Worm (Caenorhabditis elegans) whole organism, L2 larva: Measurements from ENCODE around the gene gln-2.
A peak's percentile ranks its signal among the peaks of the same experiment; 100 is the strongest.

Source experiments
- C34F6.9 ChIP-seq: fragments of 150-350 bp; optimal IDR thresholded peaks from 2 replicates; lab custom pipeline; 2014; ENCODE audit warnings: missing biosample characterization, missing genetic modification characterization
- R02D3.7 ChIP-seq: fragments of 150-350 bp; optimal IDR thresholded peaks from 2 replicates; lab custom pipeline; 2014; ENCODE audit warnings: missing biosample characterization, missing genetic modification characterization
- aly-2 ChIP-seq: fragments of 150-350 bp; optimal IDR thresholded peaks from 2 replicates; lab custom pipeline; 2014; ENCODE audit warnings: missing biosample characterization, missing genetic modification characterization
- ama-1 ChIP-seq: fragments of 150-350 bp; optimal IDR thresholded peaks from 2 replicates; lab custom pipeline; 2018; ENCODE audit warnings: inconsistent platforms
- blmp-1 ChIP-seq: sonication (generic microtip); optimal IDR thresholded peaks from 2 replicates; lab custom pipeline; 2017; ENCODE audit warnings: missing genetic modification characterization, mild to moderate bottlenecking, missing compliant biosample characterization, antibody characterized with exemption, moderate library complexity; ENCODE audit not compliant: insufficient read depth
- crh-2 ChIP-seq: sonication (generic microtip); optimal IDR thresholded peaks from 2 replicates; lab custom pipeline; 2017; ENCODE audit warnings: missing biosample characterization, missing genetic modification characterization
- dmd-4 ChIP-seq: sonication (generic microtip); optimal IDR thresholded peaks from 2 replicates; lab custom pipeline; 2017; ENCODE audit warnings: missing biosample characterization, missing genetic modification characterization
- egl-27 ChIP-seq: sonication (generic microtip); optimal IDR thresholded peaks from 3 replicates; lab custom pipeline; 2017; ENCODE audit warnings: missing biosample characterization, missing genetic modification reagents, missing genetic modification characterization
- elt-1 ChIP-seq: fragments of 150-350 bp; optimal IDR thresholded peaks from 2 replicates; lab custom pipeline; 2014; ENCODE audit warnings: missing biosample characterization, missing genetic modification characterization
- fos-1 ChIP-seq: fragments of 150-350 bp; optimal IDR thresholded peaks from 2 replicates; lab custom pipeline; 2014; ENCODE audit warnings: missing biosample characterization, missing genetic modification characterization
- gmeb-1 ChIP-seq: fragments of 150-350 bp; optimal IDR thresholded peaks from 2 replicates; lab custom pipeline; 2014; ENCODE audit warnings: missing biosample characterization, missing genetic modification characterization
- lin-11 ChIP-seq: fragments of 150-350 bp; sonication (generic microtip); optimal IDR thresholded peaks from 2 replicates; lab custom pipeline; 2014; ENCODE audit warnings: missing biosample characterization, missing genetic modification characterization, inconsistent platforms, mixed read lengths
- lin-13 ChIP-seq: fragments of 150-350 bp; optimal IDR thresholded peaks from 2 replicates; lab custom pipeline; 2014; ENCODE audit warnings: missing biosample characterization, missing genetic modification reagents, missing genetic modification characterization
- lin-39 ChIP-seq: fragments of 150-350 bp; optimal IDR thresholded peaks from 2 replicates; lab custom pipeline; 2014; ENCODE audit warnings: missing biosample characterization, missing genetic modification reagents, missing genetic modification characterization
- mbf-1 ChIP-seq: sonication (generic microtip); optimal IDR thresholded peaks from 2 replicates; lab custom pipeline; 2017; ENCODE audit warnings: missing biosample characterization, missing genetic modification characterization
- mdl-1 ChIP-seq, 2 experiments: fragments of 150-350 bp in 1 of 2; sonication (generic microtip) in 1 of 2; optimal IDR thresholded peaks; 2 replicates each; lab custom pipeline; 2017; ENCODE audit warnings: missing biosample characterization in 2 of 2, missing genetic modification characterization in 2 of 2
- nhr-10 ChIP-seq: sonication (generic microtip); optimal IDR thresholded peaks from 2 replicates; lab custom pipeline; 2017; ENCODE audit warnings: missing biosample characterization, missing genetic modification characterization
- nhr-12 ChIP-seq: fragments of 150-350 bp; optimal IDR thresholded peaks from 2 replicates; lab custom pipeline; 2014; ENCODE audit warnings: missing biosample characterization, missing genetic modification characterization
- nhr-129 ChIP-seq: fragments of 150-350 bp; optimal IDR thresholded peaks from 2 replicates; lab custom pipeline; 2014; ENCODE audit warnings: missing biosample characterization, missing genetic modification characterization
- nhr-21 ChIP-seq: fragments of 150-350 bp; optimal IDR thresholded peaks from 2 replicates; lab custom pipeline; 2014; ENCODE audit warnings: missing biosample characterization, missing genetic modification characterization
- nhr-23 ChIP-seq: fragments of 150-350 bp; optimal IDR thresholded peaks from 2 replicates; lab custom pipeline; 2014; ENCODE audit warnings: missing biosample characterization, missing genetic modification reagents, missing genetic modification characterization
- nhr-237 ChIP-seq: fragments of 150-350 bp; optimal IDR thresholded peaks from 2 replicates; lab custom pipeline; 2014; ENCODE audit warnings: missing biosample characterization, missing genetic modification characterization
- nhr-25 ChIP-seq: fragments of 150-350 bp; sonication (generic microtip); optimal IDR thresholded peaks from 3 replicates; lab custom pipeline; 2014; ENCODE audit warnings: missing biosample characterization, missing genetic modification characterization
- nhr-6 ChIP-seq: fragments of 150-350 bp; optimal IDR thresholded peaks from 2 replicates; lab custom pipeline; 2014; ENCODE audit warnings: missing biosample characterization, missing genetic modification characterization
- sma-3 ChIP-seq: sonication (generic microtip); optimal IDR thresholded peaks from 2 replicates; lab custom pipeline; 2016; ENCODE audit warnings: missing genetic modification reagents, missing genetic modification characterization, missing compliant biosample characterization
- sma-9 ChIP-seq, 2 experiments: fragments of 150-350 bp in 1 of 2; sonication (generic microtip) in 1 of 2; optimal IDR thresholded peaks; 2 replicates each; lab custom pipeline; 2014 to 2016; ENCODE audit warnings: missing genetic modification characterization in 2 of 2, mild to moderate bottlenecking in 1 of 2, missing biosample characterization in 1 of 2, missing compliant biosample characterization in 1 of 2, missing genetic modification reagents in 1 of 2, moderate library complexity in 1 of 2
- snpc-4 ChIP-seq: fragments of 150-350 bp; optimal IDR thresholded peaks from 2 replicates; lab custom pipeline; 2014; ENCODE audit warnings: missing biosample characterization, missing genetic modification characterization
- unc-39 ChIP-seq: fragments of 150-350 bp; optimal IDR thresholded peaks from 2 replicates; lab custom pipeline; 2014; ENCODE audit warnings: missing biosample characterization, missing genetic modification characterization
- ztf-4 ChIP-seq: fragments of 150-350 bp; optimal IDR thresholded peaks from 2 replicates; lab custom pipeline; 2014; ENCODE audit warnings: missing biosample characterization, missing genetic modification characterization

gln-2 gene

DNA sequence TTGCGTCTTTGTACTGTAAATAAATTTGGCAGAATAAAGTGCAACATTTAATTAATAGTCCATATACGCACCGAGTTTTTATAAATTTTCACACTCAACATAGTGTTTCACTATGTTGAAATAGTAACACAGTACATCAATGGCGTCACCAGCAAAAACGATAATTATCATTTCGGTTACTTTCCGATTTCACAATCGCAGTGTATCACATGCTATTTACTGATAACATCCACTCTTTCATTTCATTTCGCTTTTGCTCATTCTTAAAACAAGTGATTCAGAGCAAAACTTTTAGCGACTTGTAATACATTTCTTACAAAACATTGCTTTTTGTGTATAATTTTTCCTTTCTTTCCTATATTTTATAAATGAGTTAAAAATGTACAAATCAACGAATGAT, 30.9 kb downstream of the gln-2 start, which contains the start of gene cbp-3:
Gene cbp-3 (plus strand): TSS at position 272 of the 400 bp plus-strand sequence.
- TF ChIP-seq snpc-4 (tag; lab: Kevin White, UChicago) (no peak), ama-1 (no peak), C34F6.9 (no peak), nhr-6 (no peak), lin-39 (no peak), ztf-4 (tag; lab: Kevin White, UChicago) (no peak), lin-11 (tag; lab: Kevin White, UChicago) (no peak), crh-2 (peak; percentile 1), mdl-1 (tag; optimal IDR thresholded peaks at IDR 0.05; lab: Kevin White, UChicago) (no peak), nhr-10 (tag; lab: Kevin White, UChicago) (no peak), nhr-129 (tag; lab: Kevin White, UChicago) (peak; percentile 5), fos-1 (tag; lab: Kevin White, UChicago) (peak; percentile 90), R02D3.7 (no peak)

- TF ChIP-seq lin-13 (GFP tag; lab: Kevin White, UChicago) (no peak), mbf-1 (tag; lab: Kevin White, UChicago) (no peak), aly-2 (tag; lab: Kevin White, UChicago) (no peak), nhr-21 (tag; lab: Kevin White, UChicago) (no peak), egl-27 (tag; lab: Kevin White, UChicago) (no peak), R02D3.7 (no peak), nhr-12 (tag; lab: Kevin White, UChicago) (no peak), unc-39 (tag; lab: Kevin White, UChicago) (no peak)
These were observed 31.6 kb downstream of the gln-2 start for ce11 chrIII:9912998-9913397.

DNA sequence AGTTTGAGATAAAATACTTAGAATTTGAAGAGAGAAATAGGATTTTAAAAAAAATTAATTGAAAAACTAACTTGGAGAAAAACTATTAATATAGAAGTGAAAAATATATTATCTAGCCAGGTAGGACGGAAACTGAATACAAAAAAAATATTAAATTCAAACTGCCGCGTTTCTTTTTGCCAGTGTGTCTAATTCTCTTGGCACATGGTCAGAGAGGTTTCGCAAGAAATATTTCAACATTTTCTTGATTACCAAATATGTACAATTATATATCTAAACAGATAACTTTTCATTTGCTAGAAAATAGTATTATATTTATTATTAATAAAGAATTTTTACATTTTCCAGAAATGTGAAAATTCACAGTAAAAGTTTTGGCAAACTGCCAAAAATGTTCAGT, 32.1 kb downstream of the gln-2 start:
- TF ChIP-seq nhr-10 (tag; lab: Kevin White, UChicago) (no peak), nhr-23 (no peak), gmeb-1 (peak; percentile 45)
- TF ChIP-seq, all 48 proteins: peak for 1

- TF ChIP-seq fos-1 (tag; lab: Kevin White, UChicago) (peak; percentile 55), crh-2 (no peak)
These were observed 33.8 kb downstream of the gln-2 start, which contains the start of the genes cyld-1 and F40F12.9 for ce11 chrIII:9910608-9911479. Gene cyld-1 (minus strand): TSS chrIII:9910658. Gene F40F12.9 (plus strand): TSS chrIII:9911328.

ce11 chrIII:9908769-9909168, 35.9 kb downstream of the gln-2 start:
- TF ChIP-seq ama-1 (no peak), unc-39 (tag; lab: Kevin White, UChicago) (no peak), nhr-237 (no peak), sma-3 (GFP tag; lab: Kevin White, UChicago) (peak; percentile 3), fos-1 (tag; lab: Kevin White, UChicago) (no peak), dmd-4 (tag; lab: Kevin White, UChicago) (no peak)
- TF ChIP-seq, all 48 proteins: peak for 1

- TF ChIP-seq sma-9 (GFP tag; optimal IDR thresholded peaks at IDR 0.05; lab: Kevin White, UChicago) (peak; percentile 8), sma-9 (tag; optimal IDR thresholded peaks at IDR 0.05; lab: Kevin White, UChicago) (no peak), sma-3 (GFP tag; lab: Kevin White, UChicago) (peak; percentile 31), nhr-25 (tag; lab: Kevin White, UChicago) (peak; percentile 31), lin-13 (GFP tag; lab: Kevin White, UChicago) (no peak), elt-1 (tag; lab: Kevin White, UChicago) (no peak), mdl-1 (tag; optimal IDR thresholded peaks at IDR 0.05; lab: Kevin White, UChicago) (no peak), blmp-1 (tag; lab: Kevin White, UChicago) (peak; percentile 48), nhr-10 (tag; lab: Kevin White, UChicago) (no peak)
These were observed 37.0 kb downstream of the gln-2 start for ce11 chrIII:9907574-9907973.
